Worm (Caenorhabditis elegans): ENCODE data around the gene best-24.
A peak's percentile ranks its signal among the peaks of the same experiment; 100 is the strongest.

The best-24 gene

DNA sequence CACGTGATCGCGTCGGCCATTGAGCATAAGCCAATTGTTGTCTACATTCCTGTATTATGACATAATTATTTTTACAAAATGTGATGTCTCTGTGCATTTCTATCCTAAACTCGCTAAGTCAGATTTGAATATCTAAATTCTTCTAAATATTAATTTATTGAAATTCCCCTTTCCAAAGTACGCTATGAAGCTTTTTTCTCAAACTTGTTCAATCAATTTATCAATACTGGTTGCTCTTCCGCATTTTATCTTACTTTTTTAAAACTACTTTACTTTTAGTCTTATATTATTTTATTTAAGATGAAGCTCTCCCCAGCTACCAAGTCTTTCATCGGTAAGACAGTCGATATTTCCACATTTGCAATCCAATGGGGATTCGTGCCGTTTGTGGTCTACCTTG lies 41.5 kb upstream of the best-24 start, which contains the start of gene tomm-7:
Gene tomm-7 (plus strand): TSS at position 301 of the 400 bp plus-strand sequence.
- no peak for TF ChIP-seq ceh-58 (GFP tag; IDR thresholded peaks at IDR 0.05)
- TF ChIP-seq hmg-1.2 (GFP tag; IDR thresholded peaks at IDR 0.05), result 0 out of 2 replicates have a peak, but pooled peaks have one; percentile 14

DNA sequence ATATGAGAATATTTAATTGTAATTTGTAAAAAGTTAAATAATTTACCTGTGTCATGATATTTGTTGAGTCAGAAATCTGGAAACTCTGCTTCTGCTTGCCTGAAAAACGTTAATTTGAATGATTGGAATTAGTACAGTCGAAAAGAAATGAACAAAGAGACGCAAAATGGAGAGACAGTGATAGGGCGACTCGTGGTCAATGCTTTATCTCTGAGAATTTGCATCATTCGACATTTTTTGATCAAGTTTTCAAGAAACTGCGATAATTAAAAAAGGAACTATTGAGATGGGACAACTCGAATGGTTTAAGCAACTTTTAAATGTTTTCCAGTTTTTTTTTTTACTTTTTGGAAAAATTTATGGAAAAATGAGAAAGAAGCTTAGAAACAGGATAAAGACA lies 39.9 kb upstream of the best-24 start, which contains the start of gene cuc-1:
Gene cuc-1 (minus strand): TSS at position 101 of the 400 bp plus-strand sequence.
- TF ChIP-seq nhr-80 (tag; optimal IDR thresholded peaks at IDR 0.05) (peak; percentile 48), hmg-1.2 (GFP tag; IDR thresholded peaks at IDR 0.05) (no peak), Y53G8AR.9 (GFP tag; conservative IDR thresholded peaks at IDR 0.05) (no peak), K11D2.4 (GFP tag; IDR thresholded peaks at IDR 0.05) (no peak), mel-28 (tag; optimal IDR thresholded peaks at IDR 0.05; ENCODE audit: borderline replicate concordance) (no peak)

DNA sequence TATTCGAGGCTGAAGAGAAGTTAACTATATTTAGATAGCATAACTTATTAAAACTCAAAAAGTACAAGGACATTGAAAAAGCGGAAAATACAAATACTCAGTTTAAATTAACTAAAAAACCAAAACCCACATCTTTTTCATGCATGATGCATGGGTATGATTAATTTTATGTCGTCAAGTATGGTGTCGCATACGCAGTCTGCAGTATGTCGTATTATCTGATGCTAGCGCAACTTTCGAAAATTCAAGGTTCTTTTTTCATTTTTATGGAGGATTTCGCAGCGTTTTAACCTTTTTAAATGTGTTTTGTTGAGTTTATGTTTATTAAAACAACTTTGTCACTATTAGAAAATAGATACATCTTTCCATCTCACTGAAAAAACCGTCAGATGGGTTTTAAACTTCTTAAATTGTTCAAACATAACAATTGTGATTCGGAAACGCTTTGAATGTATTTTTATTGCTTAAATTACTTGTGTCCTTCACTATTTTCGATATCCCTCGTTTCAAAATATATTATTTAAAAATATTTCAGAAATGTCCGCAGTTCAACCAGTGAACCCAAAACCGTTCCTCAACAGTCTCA lies 39.2 kb upstream of the best-24 start, which contains the start of gene snr-5:
Gene snr-5 (plus strand): TSS at position 536 of the 586 bp plus-strand sequence.
- TF ChIP-seq F22D6.2 (tag; optimal IDR thresholded peaks at IDR 0.05) (no peak), ama-1 (optimal IDR thresholded peaks at IDR 0.05) (no peak), ama-1 (GFP tag; optimal IDR thresholded peaks at IDR 0.05) (peak in 1 of 2 experiments; percentile 18)

DNA sequence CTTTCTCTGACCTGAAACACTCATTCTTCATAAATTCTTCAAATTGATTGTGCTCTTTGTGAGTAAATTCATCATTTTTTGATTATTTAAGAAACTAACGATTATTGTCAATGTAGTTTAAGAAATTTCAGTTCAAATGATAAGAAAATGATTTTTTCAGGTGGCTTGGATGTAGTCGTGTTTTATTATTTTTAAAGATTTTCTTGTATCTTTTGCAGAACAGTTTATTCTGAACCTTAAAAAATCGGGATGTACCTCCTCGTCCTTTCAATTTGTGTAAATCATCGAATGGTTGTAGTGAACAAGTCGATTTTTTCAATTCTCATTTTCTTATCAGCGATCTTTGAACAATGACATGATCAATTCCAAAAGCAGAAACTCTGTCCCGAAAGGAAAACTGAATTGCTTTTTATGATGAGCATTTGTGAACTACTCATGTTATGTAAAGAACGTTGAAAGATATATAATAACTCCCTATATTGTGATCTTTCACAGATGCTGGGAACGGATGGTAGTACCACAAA lies 35.5 kb upstream of the best-24 start, which contains the start of gene slc-17.3:
Gene slc-17.3 (minus strand): TSS at position 51 of the 524 bp plus-strand sequence.
- TF ChIP-seq nhr-80 (tag; optimal IDR thresholded peaks at IDR 0.05) (peak; percentile 61), T07F8.4 (tag; optimal IDR thresholded peaks at IDR 0.05) (no peak)

DNA sequence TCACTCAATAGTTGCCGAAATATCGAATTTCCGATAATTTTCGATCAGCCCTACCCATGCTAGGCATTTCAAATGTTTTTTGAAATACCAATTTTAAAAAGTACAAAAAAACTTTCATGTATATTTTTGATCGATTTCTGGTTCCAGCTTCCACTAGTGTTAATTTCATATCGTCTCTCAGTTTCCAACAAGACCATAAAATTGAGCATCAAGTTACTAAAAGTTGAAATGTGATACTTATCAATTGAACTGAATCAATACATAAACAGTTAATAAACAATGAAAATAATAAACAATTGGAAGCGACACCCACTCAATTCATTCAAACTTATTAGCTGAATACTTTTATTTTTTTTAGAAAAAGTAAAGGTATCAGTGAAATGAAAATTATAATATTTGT lies 34.6 kb upstream of the best-24 start, which contains the start of gene cup-4:
Gene cup-4 (plus strand): TSS at position 301 of the 400 bp plus-strand sequence.
- no peak for TF ChIP-seq bed-2 (GFP tag; IDR thresholded peaks at IDR 0.05)
- TF ChIP-seq sptf-2 (GFP tag; optimal IDR thresholded peaks at IDR 0.05), result no peak
- no peak for TF ChIP-seq Y56A3A.18 (GFP tag; IDR thresholded peaks at IDR 0.05)
- no peak for TF ChIP-seq hmg-1.2 (GFP tag; IDR thresholded peaks at IDR 0.05)
- no peak for TF ChIP-seq F33H1.4 (GFP tag; IDR thresholded peaks at IDR 0.05)
- no peak for TF ChIP-seq B0019.2 (GFP tag; conservative IDR thresholded peaks at IDR 0.05)

DNA sequence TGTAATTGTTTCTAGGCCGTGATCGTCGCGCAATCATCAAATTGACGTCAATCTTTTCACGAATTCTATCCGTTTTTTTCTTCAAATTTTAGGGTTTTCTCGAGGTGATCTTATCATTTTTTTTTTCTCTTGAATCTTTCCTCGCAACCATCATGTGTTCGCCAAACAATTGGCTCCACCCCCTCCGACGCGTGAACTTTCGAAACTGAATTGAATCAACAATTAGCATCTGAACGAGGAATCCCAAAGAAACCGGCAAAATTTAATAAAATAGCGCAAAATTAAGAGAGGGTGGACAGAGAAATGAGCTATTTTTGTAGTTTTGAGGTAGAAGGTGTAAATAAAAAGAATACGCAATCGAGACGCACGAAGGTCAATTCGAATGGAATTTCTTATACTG lies 28.1 kb upstream of the best-24 start:
- TF ChIP-seq lin-26 (GFP tag; IDR thresholded peaks at IDR 0.05) (peak; percentile 34; the same call in 1 of the 2 replicates), lin-40 (tag; optimal IDR thresholded peaks at IDR 0.05) (peak; percentile 31), somi-1 (GFP tag; optimal IDR thresholded peaks at IDR 0.05) (peak; percentile 5), F37B4.10 (GFP tag; IDR thresholded peaks at IDR 0.05) (no peak)

DNA sequence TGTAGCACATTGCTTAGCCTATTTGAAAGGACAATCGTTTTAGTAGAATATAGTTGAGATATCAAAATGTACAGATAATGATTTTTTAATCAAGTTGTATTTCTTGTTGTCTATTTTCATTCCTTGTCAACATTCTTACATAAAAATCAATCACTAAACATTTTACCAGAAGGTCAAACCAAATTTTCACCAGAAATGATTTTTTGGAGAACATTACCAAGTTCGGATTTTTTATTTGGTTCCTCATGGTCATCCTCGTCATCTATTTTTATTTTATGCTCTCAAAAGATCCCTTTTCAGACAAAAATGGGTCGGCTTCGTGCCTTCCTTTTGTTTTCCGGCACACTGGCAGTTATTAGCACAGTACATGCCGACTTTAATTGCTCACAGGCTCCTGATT lies 27.4 kb upstream of the best-24 start, which contains the start of gene tyr-1:
Gene tyr-1 (plus strand): TSS at position 301 of the 400 bp plus-strand sequence.
- no peak for TF ChIP-seq nhr-90 (tag; optimal IDR thresholded peaks at IDR 0.05)
- no peak for TF ChIP-seq tbx-9 (tag; optimal IDR thresholded peaks at IDR 0.05; ENCODE audit: borderline replicate concordance)
- TF ChIP-seq madf-10 (tag; optimal IDR thresholded peaks at IDR 0.05), result no peak
- TF ChIP-seq attf-5 (GFP tag; optimal IDR thresholded peaks at IDR 0.05), result no peak
- no peak for TF ChIP-seq lsl-1 (GFP tag; optimal IDR thresholded peaks at IDR 0.05)
- TF ChIP-seq somi-1 (GFP tag; optimal IDR thresholded peaks at IDR 0.05), result no peak
- TF ChIP-seq T26A5.8 (tag; optimal IDR thresholded peaks at IDR 0.05), result no peak
- no peak for TF ChIP-seq ccch-3 (GFP tag; optimal IDR thresholded peaks at IDR 0.05)

All from whole organism, young adult.